Fruit fly (Drosophila melanogaster) whole organism, larva: ENCODE results near the gene E2f1.

Experiments
- noc ChIP-seq: fragments of 200-800 bp; sonication (Bioruptor generic); optimal IDR thresholded peaks from 3 replicates; lab custom pipeline; 2019; ENCODE audit warnings: missing biosample characterization, mild to moderate bottlenecking, missing genetic modification characterization, moderate library complexity

The E2f1 gene

DNA sequence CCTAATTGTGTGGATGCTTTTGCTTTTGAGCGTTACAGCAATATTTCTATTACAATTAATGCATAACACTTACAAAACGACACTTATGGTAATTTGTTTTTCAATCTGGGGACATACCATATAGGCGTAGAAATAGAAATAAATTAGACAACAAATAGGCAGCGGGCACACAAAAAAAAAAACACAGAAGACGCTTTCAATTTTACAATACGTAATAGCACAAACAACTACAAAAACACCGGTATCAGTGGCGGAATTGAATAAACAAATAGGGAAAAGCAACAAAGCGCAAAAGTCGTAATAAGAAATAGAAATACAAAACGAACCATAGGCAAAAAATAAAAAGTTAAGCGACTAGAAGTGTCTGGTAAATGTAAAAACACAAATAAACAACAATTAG lies 67.6 kb downstream of the E2f1 start:
- no peak for TF ChIP-seq noc (tag; lab: Kevin White, UChicago)

DNA sequence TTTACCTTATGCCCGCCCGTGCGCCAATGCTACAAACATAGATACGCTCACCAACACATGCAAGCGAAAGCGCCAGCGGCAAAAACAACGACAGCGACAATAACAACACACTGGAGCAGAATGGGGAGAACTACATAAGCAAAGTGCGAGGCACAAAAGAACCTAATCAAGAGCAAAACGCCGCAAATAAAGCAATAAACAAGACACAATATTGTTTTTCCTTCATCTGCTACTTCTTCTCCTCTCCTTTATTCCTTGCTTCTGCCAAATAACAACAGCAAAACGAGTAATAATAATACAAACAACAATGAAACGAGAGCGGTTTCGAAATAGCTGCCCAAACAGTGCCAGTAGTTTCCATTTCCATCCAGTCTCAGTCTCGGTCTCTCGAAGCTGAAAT lies 68.7 kb downstream of the E2f1 start:
- peak; percentile 25 for TF ChIP-seq noc (tag; lab: Kevin White, UChicago)

DNA sequence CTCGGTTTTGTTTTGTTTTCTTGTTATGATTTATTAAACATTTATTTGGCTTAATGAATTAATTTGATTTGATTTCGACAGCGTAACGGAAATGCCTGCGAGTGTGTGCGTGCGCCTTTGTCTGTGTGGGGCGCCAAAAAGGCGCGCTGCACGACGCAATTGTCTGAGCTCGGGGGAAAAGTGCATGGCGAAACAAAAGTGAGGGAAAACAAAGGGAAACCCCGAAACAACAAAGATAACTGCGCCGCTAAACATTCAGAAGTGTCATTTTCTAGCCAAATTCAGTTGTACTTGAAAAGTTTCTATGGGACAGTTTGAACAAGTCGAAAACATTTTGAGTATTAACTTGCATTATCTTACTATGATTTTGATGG lies 69.3 kb downstream of the E2f1 start:
- no peak for TF ChIP-seq noc (tag; lab: Kevin White, UChicago)

dm6 chr3R:21590677-21591369 lies 69.8 kb downstream of the E2f1 start:
- TF ChIP-seq noc (tag; lab: Kevin White, UChicago): peak; percentile 65

DNA sequence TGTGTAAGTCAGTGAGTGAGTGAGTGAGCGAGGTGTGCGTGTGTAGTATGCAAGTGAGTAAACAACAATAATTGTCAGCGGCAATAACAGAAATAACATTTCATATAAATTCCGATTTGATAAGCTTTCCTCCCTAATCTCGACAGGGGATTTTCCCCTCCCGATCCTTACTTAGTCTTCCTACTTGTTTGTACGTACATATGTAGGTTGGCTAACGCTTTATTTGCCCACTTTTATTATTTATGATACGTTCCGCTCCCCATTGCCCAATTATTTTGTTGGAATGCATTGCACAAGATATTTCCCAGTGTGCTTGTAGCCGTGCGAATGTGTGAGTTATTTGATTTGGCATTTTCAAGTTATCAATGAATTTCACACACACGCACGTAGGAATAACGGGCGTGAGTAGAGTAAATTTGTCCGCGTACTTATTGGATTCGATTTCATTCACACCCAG lies 70.4 kb downstream of the E2f1 start:
- TF ChIP-seq noc (tag; lab: Kevin White, UChicago): no peak

- no peak for TF ChIP-seq noc (tag; lab: Kevin White, UChicago)
Measured at dm6 chr3R:21589500-21590202, 71.0 kb downstream of the E2f1 start.

dm6 chr3R:21587480-21588055 lies 73.1 kb downstream of the E2f1 start:
- TF ChIP-seq noc (tag; lab: Kevin White, UChicago): no peak

dm6 chr3R:21586914-21587459 lies 73.7 kb downstream of the E2f1 start:
- no peak for TF ChIP-seq noc (tag; lab: Kevin White, UChicago)

- no peak for TF ChIP-seq noc (tag; lab: Kevin White, UChicago)
Measured at dm6 chr3R:21586351-21586750, 74.3 kb downstream of the E2f1 start.

DNA sequence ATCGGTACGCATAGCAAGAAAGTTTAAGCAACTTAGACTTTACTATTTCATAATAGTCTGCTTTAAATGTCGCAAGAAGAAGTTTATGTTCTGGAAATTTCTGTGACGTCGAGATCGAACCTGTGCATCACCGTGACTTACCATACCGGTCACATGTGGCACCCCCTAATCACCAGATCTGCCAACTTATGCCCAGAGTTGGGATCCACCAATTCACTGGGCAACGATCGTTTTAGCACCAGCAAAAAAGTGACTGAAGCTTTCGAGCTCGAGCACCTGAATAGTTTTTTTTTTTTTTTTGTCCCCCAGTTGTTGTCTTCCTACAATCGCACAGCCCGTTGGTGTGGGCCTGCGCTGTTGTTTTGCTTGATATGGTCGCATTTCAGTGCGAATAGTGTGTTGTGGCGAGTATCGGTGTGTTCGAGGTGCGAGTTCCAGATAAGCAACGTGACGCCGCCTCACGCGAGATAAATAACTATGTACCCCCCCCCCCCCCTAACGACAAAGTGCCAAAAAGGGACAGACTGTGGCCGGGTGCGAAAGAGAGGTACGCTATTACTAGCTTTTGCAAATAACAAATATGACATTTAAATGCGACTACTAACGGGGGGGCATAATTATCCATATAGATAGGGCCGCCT lies 76.3 kb downstream of the E2f1 start:
- TF ChIP-seq noc (tag; lab: Kevin White, UChicago): no peak

- TF ChIP-seq noc (tag; lab: Kevin White, UChicago): no peak
Measured at dm6 chr3R:21583603-21584218, 77.0 kb downstream of the E2f1 start.

DNA sequence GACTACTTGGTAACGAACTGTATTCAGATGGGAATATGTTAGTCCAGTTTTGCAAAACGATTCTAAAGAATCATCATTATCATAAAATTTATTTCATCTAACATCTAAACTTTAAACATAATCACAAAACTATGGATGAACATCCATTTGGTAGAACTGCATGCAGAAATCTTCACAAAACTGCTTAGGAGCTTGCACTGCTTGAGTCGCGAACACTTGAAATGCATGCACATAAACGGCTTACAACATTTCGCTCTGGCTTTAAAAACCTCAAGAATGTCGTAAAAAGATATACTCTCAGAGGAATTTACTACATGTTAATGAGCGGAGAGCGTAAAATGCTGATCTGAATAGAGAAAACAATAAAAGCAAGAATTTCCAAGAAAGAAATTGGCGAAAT lies 77.6 kb downstream of the E2f1 start:
- no peak for TF ChIP-seq noc (tag; lab: Kevin White, UChicago)

- TF ChIP-seq noc (tag; lab: Kevin White, UChicago): no peak
Measured at dm6 chr3R:21582637-21583036, 78.0 kb downstream of the E2f1 start.

dm6 chr3R:21582124-21582474 lies 78.6 kb downstream of the E2f1 start:
- TF ChIP-seq noc (tag; lab: Kevin White, UChicago): no peak

dm6 chr3R:21581365-21582123 lies 79.1 kb downstream of the E2f1 start:
- TF ChIP-seq noc (tag; lab: Kevin White, UChicago): no peak
